Fruit fly (Drosophila melanogaster): ENCODE data around the gene Set8.
A peak's percentile ranks its signal among the peaks of the same experiment; 100 is the strongest.

Set8 gene

dm6 chr3R:14369481-14370198 is 53.8 kb downstream of the Set8 start (continued):
- TF ChIP-seq Deaf1 (tag; optimal IDR thresholded peaks at IDR 0.05), result peak; percentile 80
- TF ChIP-seq abd-A (tag; optimal IDR thresholded peaks at IDR 0.05), result peak; percentile 1
- no peak for TF ChIP-seq lov (optimal IDR thresholded peaks at IDR 0.05)
- 0 out of 3 replicates have a peak, but pooled peaks have one; percentile 38 for TF ChIP-seq lov (GFP tag; IDR thresholded peaks at IDR 0.05)
- TF ChIP-seq CG31441 (GFP tag; IDR thresholded peaks at IDR 0.05), result no peak
- TF ChIP-seq Bgb (GFP tag; IDR thresholded peaks at IDR 0.05; ENCODE audit: partially characterized antibody), result peak; percentile 43; the same call in 1 of the 2 replicates
- peak; percentile 18 for TF ChIP-seq HmgZ (tag; optimal IDR thresholded peaks at IDR 0.05)
- no peak for TF ChIP-seq run (tag; optimal IDR thresholded peaks at IDR 0.05)
- TF ChIP-seq Xrp1 (GFP tag; IDR thresholded peaks at IDR 0.05), result no peak
- TF ChIP-seq oc (tag; optimal IDR thresholded peaks at IDR 0.05), result no peak
- TF ChIP-seq Camta (GFP tag; optimal IDR thresholded peaks at IDR 0.05), result no peak
- no peak for TF ChIP-seq fd64A (GFP tag; optimal IDR thresholded peaks at IDR 0.05)
- TF ChIP-seq dmrt11E (tag; optimal IDR thresholded peaks at IDR 0.05), result no peak
- no peak for TF ChIP-seq CG16815 (GFP tag; optimal IDR thresholded peaks at IDR 0.05)
- TF ChIP-seq otp (GFP tag; IDR thresholded peaks at IDR 0.05), result no peak
- TF ChIP-seq Taf1 (GFP tag; IDR thresholded peaks at IDR 0.05), result no peak
- TF ChIP-seq CG1602 (GFP tag; optimal IDR thresholded peaks at IDR 0.05), result no peak
- TF ChIP-seq CG18476 (GFP tag; optimal IDR thresholded peaks at IDR 0.05), result peak; percentile 72
- TF ChIP-seq CG31224 (GFP tag; IDR thresholded peaks at IDR 0.05), result peak; percentile 52
- TF ChIP-seq zfh1 (GFP tag; IDR thresholded peaks at IDR 0.05), result 0 out of 3 replicates have a peak, but pooled peaks have one; percentile 17
- TF ChIP-seq NC2α (GFP tag; optimal IDR thresholded peaks at IDR 0.05), result no peak
- TF ChIP-seq CG4360 (GFP tag; IDR thresholded peaks at IDR 0.05), result peak; percentile 75
- peak; percentile 59; the same call in 1 of the 2 replicates for TF ChIP-seq CG42726 (GFP tag; IDR thresholded peaks at IDR 0.05; ENCODE audit: partially characterized antibody)
- peak; percentile 9 for TF ChIP-seq CG18599 (GFP tag; optimal IDR thresholded peaks at IDR 0.05)
- TF ChIP-seq br (optimal IDR thresholded peaks at IDR 0.05), result no peak
- TF ChIP-seq CG10654 (GFP tag; optimal IDR thresholded peaks at IDR 0.05), result no peak
- no peak for TF ChIP-seq Abd-B (GFP tag; optimal IDR thresholded peaks at IDR 0.05)
- TF ChIP-seq tup (GFP tag; optimal IDR thresholded peaks at IDR 0.05), result no peak
- peak; percentile 5 for TF ChIP-seq nom (GFP tag; optimal IDR thresholded peaks at IDR 0.05)
- TF ChIP-seq CG1832 (GFP tag; optimal IDR thresholded peaks at IDR 0.05), result no peak
- no peak for TF ChIP-seq CG10274 (GFP tag; optimal IDR thresholded peaks at IDR 0.05)
- TF ChIP-seq CG9876 (GFP tag; optimal IDR thresholded peaks at IDR 0.05), result no peak
- no peak for TF ChIP-seq CG8290 (GFP tag; optimal IDR thresholded peaks at IDR 0.05)
- peak in 1 of 2 experiments; percentile 45 for TF ChIP-seq CG8290 (tag; optimal IDR thresholded peaks at IDR 0.05)
- TF ChIP-seq Sin3A (optimal IDR thresholded peaks at IDR 0.05), result no peak
- TF ChIP-seq CG7745 (tag; optimal IDR thresholded peaks at IDR 0.05), result no peak
- no peak for TF ChIP-seq wek (GFP tag; optimal IDR thresholded peaks at IDR 0.05)
- peak; percentile 50; the same call in 1 of the 2 replicates for TF ChIP-seq rib (GFP tag; IDR thresholded peaks at IDR 0.05)
- no peak for TF ChIP-seq CG30020 (tag; optimal IDR thresholded peaks at IDR 0.05)
- no peak for TF ChIP-seq ash1 (GFP tag; optimal IDR thresholded peaks at IDR 0.05)
- peak; percentile 22 for TF ChIP-seq Hmr (GFP tag; optimal IDR thresholded peaks at IDR 0.05)
- no peak for TF ChIP-seq Gug (GFP tag; IDR thresholded peaks at IDR 0.05)
- TF ChIP-seq inv (GFP tag; IDR thresholded peaks at IDR 0.05; ENCODE audit: partially characterized antibody), result 0 out of 2 replicates have a peak, but pooled peaks have one; percentile 11
- peak; percentile 4 for TF ChIP-seq pho (GFP tag; optimal IDR thresholded peaks at IDR 0.05)
- 0 out of 2 replicates have a peak, but pooled peaks have one; percentile 15 for TF ChIP-seq wdn (GFP tag; IDR thresholded peaks at IDR 0.05)
- TF ChIP-seq BtbVII (GFP tag; optimal IDR thresholded peaks at IDR 0.05), result peak; percentile 17
- TF ChIP-seq CG4820 (GFP tag; optimal IDR thresholded peaks at IDR 0.05), result no peak
- TF ChIP-seq Blimp-1 (GFP tag; optimal IDR thresholded peaks at IDR 0.05), result no peak
- no peak for TF ChIP-seq CG3838 (GFP tag; optimal IDR thresholded peaks at IDR 0.05)
- peak; percentile 24 for TF ChIP-seq scrt (GFP tag; optimal IDR thresholded peaks at IDR 0.05)

All from whole organism, embryonic.